Worm (Caenorhabditis elegans): ENCODE data around the gene sre-14.

DNA sequence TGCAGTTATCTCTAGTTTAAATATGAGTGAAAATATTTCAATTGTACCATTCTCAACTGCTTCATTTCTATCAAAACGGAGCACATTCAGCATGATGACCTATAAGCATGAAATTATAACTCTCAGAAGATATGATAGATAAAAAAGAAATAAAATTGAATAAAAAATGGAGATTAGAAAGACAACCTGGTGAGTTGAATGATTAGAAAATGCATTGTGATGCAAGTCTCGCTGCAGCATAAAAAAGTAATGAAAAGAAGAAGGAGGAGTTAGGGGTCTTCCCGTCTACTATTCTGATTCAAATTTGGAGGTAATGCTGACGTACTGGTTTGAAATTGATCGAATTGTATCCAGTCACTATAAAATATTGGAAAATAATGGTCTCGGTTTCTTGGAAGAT is 16.5 kb downstream of the sre-14 start, which contains the start of gene sre-15:
- TF ChIP-seq ama-1 (optimal IDR thresholded peaks at IDR 0.05) (no peak), ztf-4 (tag; optimal IDR thresholded peaks at IDR 0.05) (no peak)
